Worm (Caenorhabditis elegans) whole organism, young adult: Measurements from ENCODE around the gene mtrr-1.

Experiments used
- B0035.1 ChIP-seq: sonication (generic microtip); optimal IDR thresholded peaks from 2 replicates; lab custom pipeline; 2016; ENCODE audit warnings: missing genetic modification characterization, mild to moderate bottlenecking, missing compliant biosample characterization, missing genotype, missing genetic modification reagents
- D2030.7 ChIP-seq: fragments of 200-800 bp; sonication (Bioruptor generic); IDR thresholded peaks from 2 replicates; pipeline ENCODE4 v1.3.6; 2022; ENCODE audit warnings: missing genetic modification reagents, missing genetic modification characterization, missing compliant biosample characterization
- F33H1.4 ChIP-seq: fragments of 200-800 bp; sonication (Bioruptor generic); IDR thresholded peaks from 2 replicates; pipeline ENCODE4 v1.3.6; 2022; ENCODE audit warnings: missing genetic modification reagents, missing genetic modification characterization, missing compliant biosample characterization
- F37B4.10 ChIP-seq: fragments of 200-800 bp; sonication (Bioruptor generic); IDR thresholded peaks from 2 replicates; pipeline ENCODE4 v1.3.6; 2022; ENCODE audit warnings: missing genetic modification characterization, missing compliant biosample characterization
- F57A8.1 ChIP-seq: fragments of 200-800 bp; sonication (Bioruptor generic); optimal IDR thresholded peaks from 2 replicates; lab custom pipeline; 2018; ENCODE audit warnings: mild to moderate bottlenecking, missing genetic modification characterization, moderate library complexity, missing compliant biosample characterization
- F57C9.4 ChIP-seq: sonication (generic microtip); optimal IDR thresholded peaks from 2 replicates; lab custom pipeline; 2017; ENCODE audit warnings: mild to moderate bottlenecking, missing genetic modification characterization, missing compliant biosample characterization
- T07F8.4 ChIP-seq: sonication (generic microtip); optimal IDR thresholded peaks from 2 replicates; lab custom pipeline; 2016; ENCODE audit warnings: mild to moderate bottlenecking, missing genetic modification characterization, moderate library complexity, missing compliant biosample characterization
- Y56A3A.18 ChIP-seq: fragments of 200-800 bp; sonication (Bioruptor generic); IDR thresholded peaks from 2 replicates; pipeline ENCODE4 v1.3.6; 2022; ENCODE audit warnings: missing genetic modification reagents, missing genetic modification characterization, missing compliant biosample characterization
- Y95B8A.8 ChIP-seq: fragments of 200-800 bp; sonication (Bioruptor generic); IDR thresholded peaks from 2 replicates; pipeline ENCODE4 v1.3.6; 2022; ENCODE audit warnings: missing genetic modification reagents, missing genetic modification characterization, missing compliant biosample characterization
- ama-1 ChIP-seq, 3 experiments: fragments of 150-350 bp in 1 of 3; sonication (generic microtip) in 2 of 3; optimal IDR thresholded peaks; 2 replicates each; lab custom pipeline; 2014 to 2018; ENCODE audit warnings: missing biosample characterization in 2 of 3, missing genetic modification characterization in 2 of 3, missing genetic modification reagents in 2 of 3
- attf-3 ChIP-seq: fragments of 200-800 bp; sonication (Bioruptor generic); conservative IDR thresholded peaks from 2 replicates; pipeline ENCODE4 v1.3.6; 2022; ENCODE audit warnings: missing genetic modification reagents, missing genetic modification characterization, missing compliant biosample characterization
- cebp-2 ChIP-seq: fragments of 200-800 bp; sonication (Bioruptor generic); IDR thresholded peaks from 2 replicates; pipeline ENCODE4 v1.3.6; 2022; ENCODE audit warnings: missing genetic modification characterization, missing compliant biosample characterization
- ceh-58 ChIP-seq: fragments of 200-800 bp; sonication (Bioruptor generic); IDR thresholded peaks from 2 replicates; pipeline ENCODE4 v1.3.6; 2022; ENCODE audit warnings: missing genetic modification characterization, missing compliant biosample characterization
- dpl-1 ChIP-seq: fragments of 150-350 bp; optimal IDR thresholded peaks from 2 replicates; lab custom pipeline; 2014; ENCODE audit warnings: missing biosample characterization, missing genetic modification reagents, missing genetic modification characterization
- egl-18 ChIP-seq: fragments of 200-800 bp; sonication (Bioruptor generic); IDR thresholded peaks from 2 replicates; pipeline ENCODE4 v1.3.6; 2022; ENCODE audit warnings: missing genetic modification reagents, missing genetic modification characterization, missing compliant biosample characterization
- hlh-12 ChIP-seq: sonication (generic microtip); optimal IDR thresholded peaks from 2 replicates; lab custom pipeline; 2016; ENCODE audit warnings: missing genetic modification characterization, missing compliant biosample characterization
- hmg-1.2 ChIP-seq: fragments of 200-800 bp; sonication (Bioruptor generic); IDR thresholded peaks from 2 replicates; pipeline ENCODE4 v1.3.6; 2022; ENCODE audit warnings: missing genetic modification reagents, missing genetic modification characterization, missing compliant biosample characterization
- lag-1 ChIP-seq: fragments of 200-800 bp; sonication (Bioruptor generic); IDR thresholded peaks from 2 replicates; pipeline ENCODE4 v1.3.6; 2022; ENCODE audit warnings: missing genetic modification reagents, missing genetic modification characterization, missing compliant biosample characterization
- let-607 ChIP-seq, 2 experiments: fragments of 200-800 bp in 1 of 2; sonication (Bioruptor generic) in 1 of 2; sonication (generic microtip) in 1 of 2; optimal IDR thresholded peaks; 2 replicates each; lab custom pipeline; 2016 to 2018; ENCODE audit warnings: mild to moderate bottlenecking in 2 of 2, missing compliant biosample characterization in 2 of 2, missing genetic modification characterization in 2 of 2, moderate library complexity in 2 of 2, missing genotype in 1 of 2
- lin-26 ChIP-seq: fragments of 200-800 bp; sonication (Bioruptor generic); IDR thresholded peaks from 2 replicates; pipeline ENCODE4 v1.3.6; 2022; ENCODE audit warnings: missing genetic modification reagents, missing genetic modification characterization, missing compliant biosample characterization
- lin-40 ChIP-seq: sonication (generic microtip); optimal IDR thresholded peaks from 2 replicates; lab custom pipeline; 2016; ENCODE audit warnings: missing genetic modification characterization, mild to moderate bottlenecking, missing compliant biosample characterization, missing genotype, missing genetic modification reagents
- lin-54 ChIP-seq: fragments of 200-800 bp; sonication (Bioruptor generic); optimal IDR thresholded peaks from 2 replicates; lab custom pipeline; 2018; ENCODE audit warnings: mild to moderate bottlenecking, missing genetic modification characterization, missing compliant biosample characterization
- lsl-1 ChIP-seq: fragments of 200-800 bp; sonication (Bioruptor generic); optimal IDR thresholded peaks from 2 replicates; lab custom pipeline; 2018; ENCODE audit warnings: mild to moderate bottlenecking, missing genetic modification characterization, moderate library complexity, missing compliant biosample characterization
- madf-10 ChIP-seq: sonication (generic microtip); optimal IDR thresholded peaks from 2 replicates; lab custom pipeline; 2016; ENCODE audit warnings: mild to moderate bottlenecking, missing genetic modification characterization, missing compliant biosample characterization
- madf-6 ChIP-seq: fragments of 200-800 bp; sonication (Bioruptor generic); IDR thresholded peaks from 2 replicates; pipeline ENCODE4 v1.3.6; 2022; ENCODE audit warnings: missing genetic modification reagents, missing genetic modification characterization, missing compliant biosample characterization
- madf-8 ChIP-seq: fragments of 200-800 bp; sonication (Bioruptor generic); conservative IDR thresholded peaks from 2 replicates; pipeline ENCODE4 v1.3.6; 2022; ENCODE audit warnings: missing genetic modification reagents, missing genetic modification characterization, missing compliant biosample characterization
- mcd-1 ChIP-seq: fragments of 200-800 bp; sonication (Bioruptor generic); IDR thresholded peaks from 2 replicates; pipeline ENCODE4 v1.3.6; 2022; ENCODE audit warnings: missing genetic modification reagents, missing genetic modification characterization, missing compliant biosample characterization
- nfya-2 ChIP-seq: fragments of 200-800 bp; sonication (Bioruptor generic); IDR thresholded peaks from 2 replicates; pipeline ENCODE4 v1.3.6; 2022; ENCODE audit warnings: missing genetic modification reagents, missing genetic modification characterization, missing compliant biosample characterization
- nfyb-1 ChIP-seq: fragments of 200-800 bp; sonication (Bioruptor generic); IDR thresholded peaks from 2 replicates; pipeline ENCODE4 v1.3.6; 2022; ENCODE audit warnings: missing genetic modification reagents, missing genetic modification characterization, missing compliant biosample characterization
- nhr-90 ChIP-seq: sonication (generic microtip); optimal IDR thresholded peaks from 2 replicates; lab custom pipeline; 2016; ENCODE audit warnings: missing genotype, mild to moderate bottlenecking, missing genetic modification characterization, missing compliant biosample characterization
- rpc-1 ChIP-seq, 2 experiments: fragments of 150-350 bp in 1 of 2; sonication (generic microtip) in 1 of 2; optimal IDR thresholded peaks; 2 replicates each; lab custom pipeline; 2014 to 2018; ENCODE audit warnings: missing biosample characterization in 1 of 2, missing genetic modification characterization in 1 of 2, missing genetic modification reagents in 1 of 2, missing genotype in 1 of 2
- sea-2 ChIP-seq: fragments of 200-800 bp; sonication (Bioruptor generic); IDR thresholded peaks from 2 replicates; pipeline ENCODE4 v1.3.6; 2022; ENCODE audit warnings: missing genetic modification characterization, missing compliant biosample characterization
- snpc-1.3 ChIP-seq: sonication (generic microtip); optimal IDR thresholded peaks from 2 replicates; lab custom pipeline; 2017; ENCODE audit warnings: missing genetic modification characterization, mild to moderate bottlenecking, missing compliant biosample characterization, antibody characterized with exemption, moderate library complexity, missing genotype, missing genetic modification reagents; ENCODE audit not compliant: insufficient read depth
- tbp1 ChIP-seq: fragments of 200-800 bp; sonication (Bioruptor generic); optimal IDR thresholded peaks from 2 replicates; lab custom pipeline; 2018; ENCODE audit warnings: mild to moderate bottlenecking, missing genetic modification characterization, missing compliant biosample characterization
- tbx-9 ChIP-seq: sonication (generic microtip); optimal IDR thresholded peaks from 2 replicates; lab custom pipeline; 2016; ENCODE audit warnings: borderline replicate concordance, missing genetic modification characterization, inconsistent platforms, missing compliant biosample characterization
- unc-130 ChIP-seq: sonication (generic microtip); optimal IDR thresholded peaks from 2 replicates; lab custom pipeline; 2016; ENCODE audit warnings: missing genetic modification reagents, missing genetic modification characterization, missing compliant biosample characterization
- unc-62 ChIP-seq: fragments of 150-350 bp; optimal IDR thresholded peaks from 2 replicates; lab custom pipeline; 2014; ENCODE audit warnings: missing biosample characterization, missing genetic modification reagents, missing genetic modification characterization
- xnd-1 ChIP-seq: sonication (generic microtip); optimal IDR thresholded peaks from 2 replicates; lab custom pipeline; 2016; ENCODE audit warnings: missing genotype, missing genetic modification reagents, missing genetic modification characterization, missing compliant biosample characterization
- zfh-2 ChIP-seq: fragments of 200-800 bp; sonication (Bioruptor generic); conservative IDR thresholded peaks from 2 replicates; pipeline ENCODE4 v1.3.6; 2022; ENCODE audit warnings: missing genetic modification reagents, missing genetic modification characterization, missing compliant biosample characterization
- ztf-18 ChIP-seq: sonication (generic microtip); optimal IDR thresholded peaks from 2 replicates; lab custom pipeline; 2016; ENCODE audit warnings: missing genotype, mild to moderate bottlenecking, missing genetic modification characterization, missing compliant biosample characterization
- ztf-26 ChIP-seq: sonication (generic microtip); optimal IDR thresholded peaks from 2 replicates; lab custom pipeline; 2017; ENCODE audit warnings: missing genetic modification characterization, missing compliant biosample characterization
- ztf-6 ChIP-seq: fragments of 200-800 bp; sonication (Bioruptor generic); IDR thresholded peaks from 2 replicates; pipeline ENCODE4 v1.3.6; 2022; ENCODE audit warnings: missing genetic modification reagents, missing genetic modification characterization, missing compliant biosample characterization

mtrr-1 gene

ce11 chrII:9314733-9315132 lies 29.0 kb downstream of the mtrr-1 start (continued):
- no peak for TF ChIP-seq dpl-1

ce11 chrII:9315692-9316091 lies 29.9 kb downstream of the mtrr-1 start:
- TF ChIP-seq snpc-1.3 (tag; lab: Kevin White, UChicago) (no peak), hmg-1.2 (peak; percentile 21; the same call in 1 of the 2 replicates)

DNA sequence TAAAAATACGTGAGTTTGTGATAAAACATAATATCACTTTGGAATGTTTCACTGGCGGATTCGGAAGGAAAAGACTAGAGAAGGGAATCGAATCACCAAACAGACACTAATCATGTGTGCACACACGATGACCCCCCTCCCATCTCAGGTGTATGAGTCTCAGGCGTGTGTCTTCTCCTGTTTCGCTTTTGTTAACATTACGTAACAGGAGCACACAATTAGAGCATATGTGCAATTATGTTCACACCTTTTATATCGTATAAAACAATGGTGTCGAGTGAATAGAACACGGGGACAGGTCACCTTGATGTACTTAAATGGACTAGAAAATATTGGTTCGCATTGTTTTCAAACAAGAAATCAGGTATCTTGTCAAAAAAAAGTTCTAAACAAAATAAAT lies 31.0 kb downstream of the mtrr-1 start:
- TF ChIP-seq rpc-1 (optimal IDR thresholded peaks at IDR 0.05; lab: Kevin White, UChicago), result no peak
- no peak for TF ChIP-seq rpc-1 (tag; optimal IDR thresholded peaks at IDR 0.05; lab: Kevin White, UChicago)
- no peak for TF ChIP-seq B0035.1 (tag; lab: Kevin White, UChicago)
- TF ChIP-seq D2030.7 (GFP tag; lab: Robert Waterston, UW), result no peak
- no peak for TF ChIP-seq unc-130 (GFP tag; lab: Kevin White, UChicago)
- TF ChIP-seq nfyb-1 (GFP tag; lab: Robert Waterston, UW), result no peak
- TF ChIP-seq tbx-9 (tag; lab: Kevin White, UChicago), result no peak
- TF ChIP-seq Y56A3A.18 (GFP tag; lab: Robert Waterston, UW), result no peak
- TF ChIP-seq ztf-18 (tag; lab: Kevin White, UChicago), result no peak
- TF ChIP-seq ceh-58 (GFP tag; lab: Robert Waterston, UW), result no peak
- TF ChIP-seq nhr-90, result no peak
- no peak for TF ChIP-seq ama-1 (optimal IDR thresholded peaks at IDR 0.05; lab: Kevin White, UChicago)
- no peak for TF ChIP-seq ama-1 (GFP tag; optimal IDR thresholded peaks at IDR 0.05; lab: Kevin White, UChicago)
- TF ChIP-seq egl-18 (GFP tag; lab: Robert Waterston, UW), result no peak
- no peak for TF ChIP-seq lag-1 (GFP tag; lab: Robert Waterston, UW)
- no peak for TF ChIP-seq zfh-2 (GFP tag; lab: Robert Waterston, UW)
- TF ChIP-seq lin-40, result no peak
- TF ChIP-seq ztf-26 (tag; lab: Kevin White, UChicago), result no peak
- TF ChIP-seq let-607 (tag; optimal IDR thresholded peaks at IDR 0.05; lab: Kevin White, UChicago), result no peak
- TF ChIP-seq lin-54 (GFP tag; lab: Kevin White, UChicago), result no peak
- no peak for TF ChIP-seq F57A8.1 (GFP tag; lab: Kevin White, UChicago)

DNA sequence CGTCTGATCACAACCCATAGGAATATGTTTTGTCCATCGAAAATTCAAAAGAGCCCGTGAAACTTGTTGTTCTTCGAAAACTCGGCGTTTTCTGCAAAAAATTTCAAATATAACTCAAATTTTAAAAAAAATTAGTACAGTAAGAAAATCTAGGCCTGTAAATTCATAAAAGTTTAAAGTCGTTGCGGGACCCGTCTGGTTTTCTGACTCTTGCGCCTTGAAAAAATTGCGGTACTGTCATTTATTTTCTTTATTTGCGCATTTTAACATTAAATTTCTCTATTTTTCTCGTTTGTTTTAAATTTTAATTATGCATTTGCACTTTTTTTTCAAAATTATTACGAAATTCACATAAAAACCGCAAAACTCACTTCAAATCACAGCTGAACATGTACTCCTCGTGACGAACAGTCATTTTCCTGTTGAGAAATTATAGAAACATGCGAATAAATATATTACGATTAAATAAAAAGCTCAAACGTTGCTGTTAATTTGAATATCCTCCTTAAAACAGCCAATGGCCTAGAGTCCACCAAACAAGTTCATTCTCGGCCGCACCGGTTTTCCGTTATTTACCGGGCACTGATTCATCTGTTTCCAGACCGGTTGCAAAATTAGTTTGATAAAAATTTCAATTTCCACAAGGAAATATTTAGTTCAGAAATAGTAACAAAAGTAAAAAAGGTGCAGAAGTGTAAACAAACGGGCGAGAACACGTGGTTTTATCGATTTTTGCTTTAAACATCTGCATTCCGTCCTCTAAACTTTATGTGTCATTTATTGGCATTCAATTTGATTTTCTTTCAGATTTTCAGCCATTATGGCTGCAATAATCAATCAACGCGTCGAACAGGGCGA lies 33.5 kb downstream of the mtrr-1 start, which contains the start of the genes csa-1 and wdfy-2:
TSS of gene csa-1 (minus strand) at position 669 of the 858 bp plus-strand sequence.
TSS of gene wdfy-2 (plus strand) at position 808 of the 858 bp plus-strand sequence.
- TF ChIP-seq nhr-90, result no peak
- no peak for TF ChIP-seq mcd-1 (GFP tag; lab: Robert Waterston, UW)
- no peak for TF ChIP-seq ztf-6 (GFP tag; lab: Robert Waterston, UW)
- TF ChIP-seq attf-3, result no peak
- no peak for TF ChIP-seq unc-62 (GFP tag; lab: Kevin White, UChicago)
- no peak for TF ChIP-seq tbp1 (GFP tag; lab: Kevin White, UChicago)
- no peak for TF ChIP-seq hlh-12 (tag; lab: Kevin White, UChicago)
- no peak for TF ChIP-seq madf-10 (tag; lab: Kevin White, UChicago)
- TF ChIP-seq D2030.7 (GFP tag; lab: Robert Waterston, UW), result 0 out of 2 replicates have a peak, but pooled peaks have one; percentile 31
- peak; percentile 79 for TF ChIP-seq lsl-1 (GFP tag; lab: Kevin White, UChicago)
- no peak for TF ChIP-seq F37B4.10 (GFP tag; lab: Robert Waterston, UW)
- TF ChIP-seq lin-26, result no peak
- TF ChIP-seq madf-8, result peak; percentile 85
- TF ChIP-seq xnd-1 (tag; lab: Kevin White, UChicago), result peak; percentile 77
- no peak for TF ChIP-seq ceh-58 (GFP tag; lab: Robert Waterston, UW)
- peak; percentile 4 for TF ChIP-seq snpc-1.3 (tag; lab: Kevin White, UChicago)
- TF ChIP-seq F33H1.4 (GFP tag; lab: Robert Waterston, UW), result peak; percentile 85
- no peak for TF ChIP-seq nfya-2 (GFP tag; lab: Robert Waterston, UW)
- TF ChIP-seq sea-2 (GFP tag; lab: Robert Waterston, UW), result no peak
- no peak for TF ChIP-seq cebp-2 (GFP tag; lab: Robert Waterston, UW)
- no peak for TF ChIP-seq F57C9.4
- TF ChIP-seq madf-6, result peak; percentile 87
- TF ChIP-seq Y95B8A.8, result no peak
- TF ChIP-seq T07F8.4 (tag; lab: Kevin White, UChicago), result no peak
